Fruit fly (Drosophila melanogaster) whole organism, embryonic: ENCODE results near the gene witty.

ENCODE experiments used
- CG10209 ChIP-seq: fragments of 200-800 bp; sonication (Bioruptor generic); optimal IDR thresholded peaks from 3 replicates; lab custom pipeline; 2017; ENCODE audit warnings: missing biosample characterization, mild to moderate bottlenecking, missing genetic modification characterization, missing genetic modification reagents
- CG1233 ChIP-seq: fragments of 200-800 bp; sonication (Bioruptor generic); optimal IDR thresholded peaks from 4 replicates; lab custom pipeline; 2018; ENCODE audit warnings: missing biosample characterization, mild to moderate bottlenecking, missing genetic modification characterization
- CG12942 ChIP-seq: fragments of 200-800 bp; sonication (Bioruptor generic); optimal IDR thresholded peaks from 3 replicates; lab custom pipeline; 2016; ENCODE audit warnings: missing biosample characterization, missing genetic modification characterization
- CG13296 ChIP-seq: fragments of 200-800 bp; sonication (Bioruptor generic); optimal IDR thresholded peaks from 3 replicates; lab custom pipeline; 2018; ENCODE audit warnings: missing biosample characterization, mild to moderate bottlenecking, missing genetic modification characterization
- CG13624 ChIP-seq: fragments of 200-800 bp; sonication (Bioruptor generic); optimal IDR thresholded peaks from 2 replicates; lab custom pipeline; 2016; ENCODE audit warnings: missing biosample characterization, missing genetic modification characterization
- CG13894 ChIP-seq: fragments of 200-800 bp; sonication (Bioruptor generic); optimal IDR thresholded peaks from 3 replicates; lab custom pipeline; 2018; ENCODE audit warnings: missing biosample characterization, mild to moderate bottlenecking, missing genetic modification characterization, moderate library complexity
- CG14050 ChIP-seq: fragments of 200-800 bp; sonication (Bioruptor generic); IDR thresholded peaks from 3 replicates; pipeline ENCODE4 v1.3.6; 2022; ENCODE audit warnings: missing biosample characterization, missing genetic modification characterization
- CG14860 ChIP-seq: fragments of 200-800 bp; sonication (Bioruptor generic); IDR thresholded peaks from 3 replicates; pipeline ENCODE4 v1.3.6; 2022; ENCODE audit warnings: missing biosample characterization, missing genetic modification characterization; ENCODE audit not compliant: partially characterized antibody
- CG1602 ChIP-seq: fragments of 200-800 bp; sonication (Bioruptor generic); optimal IDR thresholded peaks from 3 replicates; lab custom pipeline; 2016; ENCODE audit warnings: missing biosample characterization, missing genetic modification characterization
- CG17328 ChIP-seq: fragments of 200-800 bp; sonication (Bioruptor generic); IDR thresholded peaks from 2 replicates; pipeline ENCODE4 v1.3.6; 2022; ENCODE audit warnings: missing biosample characterization, missing genetic modification characterization
- CG17912 ChIP-seq: fragments of 200-800 bp; sonication (Bioruptor generic); optimal IDR thresholded peaks from 2 replicates; lab custom pipeline; 2018; ENCODE audit warnings: missing biosample characterization, mild to moderate bottlenecking, missing genetic modification characterization
- CG1792 ChIP-seq: fragments of 200-800 bp; sonication (Bioruptor generic); optimal IDR thresholded peaks from 2 replicates; lab custom pipeline; 2016; ENCODE audit warnings: missing biosample characterization, missing genetic modification characterization
- CG3163 ChIP-seq: fragments of 200-800 bp; sonication (Bioruptor generic); optimal IDR thresholded peaks from 3 replicates; lab custom pipeline; 2016; ENCODE audit warnings: missing biosample characterization, missing genetic modification characterization
- CG3995 ChIP-seq: fragments of 200-800 bp; sonication (Bioruptor generic); optimal IDR thresholded peaks from 3 replicates; lab custom pipeline; 2016; ENCODE audit warnings: missing biosample characterization, missing genetic modification characterization
- CG42726 ChIP-seq: fragments of 200-800 bp; sonication (Bioruptor generic); IDR thresholded peaks from 2 replicates; pipeline ENCODE4 v1.3.6; 2022; ENCODE audit warnings: missing biosample characterization, missing genetic modification characterization; ENCODE audit not compliant: partially characterized antibody
- CG4282 ChIP-seq: fragments of 200-800 bp; sonication (Bioruptor generic); optimal IDR thresholded peaks from 2 replicates; lab custom pipeline; 2016; ENCODE audit warnings: missing biosample characterization, missing genetic modification characterization
- CG4328 ChIP-seq: fragments of 200-800 bp; sonication (Bioruptor generic); optimal IDR thresholded peaks from 3 replicates; lab custom pipeline; 2017; ENCODE audit warnings: missing biosample characterization, missing genetic modification reagents, missing genetic modification characterization
- CG5245 ChIP-seq: fragments of 200-800 bp; sonication (Bioruptor generic); optimal IDR thresholded peaks from 3 replicates; lab custom pipeline; 2016; ENCODE audit warnings: missing biosample characterization, missing genetic modification characterization
- CG6175 ChIP-seq: fragments of 200-800 bp; sonication (Bioruptor generic); IDR thresholded peaks from 3 replicates; pipeline ENCODE4 v1.3.6; 2022; ENCODE audit warnings: missing biosample characterization, missing genetic modification characterization
- CG7786 ChIP-seq: fragments of 200-800 bp; sonication (Bioruptor generic); optimal IDR thresholded peaks from 2 replicates; lab custom pipeline; 2016; ENCODE audit warnings: missing biosample characterization, missing genetic modification characterization
- CG7963 ChIP-seq: fragments of 200-800 bp; sonication (Bioruptor generic); IDR thresholded peaks from 3 replicates; pipeline ENCODE4 v1.3.6; 2022; ENCODE audit warnings: missing biosample characterization, missing genetic modification characterization; ENCODE audit not compliant: partially characterized antibody
- CG9437 ChIP-seq: fragments of 200-800 bp; sonication (Bioruptor generic); optimal IDR thresholded peaks from 2 replicates; lab custom pipeline; 2018; ENCODE audit warnings: missing biosample characterization, mild to moderate bottlenecking, missing genetic modification characterization
- CrebB ChIP-seq: fragments of 200-800 bp; sonication (Bioruptor generic); optimal IDR thresholded peaks from 3 replicates; lab custom pipeline; 2018; ENCODE audit warnings: missing biosample characterization, mild to moderate bottlenecking, missing genetic modification characterization
- ERR ChIP-seq: fragments of 200-800 bp; sonication (Bioruptor generic); optimal IDR thresholded peaks from 2 replicates; lab custom pipeline; 2016; ENCODE audit warnings: missing biosample characterization, missing genetic modification characterization
- Ets65A ChIP-seq: fragments of 200-800 bp; sonication (Bioruptor generic); peaks from one replicate; lab custom pipeline; 2016; ENCODE audit warnings: missing biosample characterization, missing genetic modification characterization
- GATAe ChIP-seq: fragments of 200-800 bp; sonication (Bioruptor generic); conservative IDR thresholded peaks from 2 replicates; pipeline ENCODE4 v1.3.6; 2022; ENCODE audit warnings: missing biosample characterization, missing genetic modification characterization
- Hmx ChIP-seq: fragments of 200-800 bp; sonication (Bioruptor generic); optimal IDR thresholded peaks from 2 replicates; lab custom pipeline; 2016; ENCODE audit warnings: missing biosample characterization, missing genetic modification characterization
- Hr51 ChIP-seq, 2 experiments: fragments of 200-800 bp; sonication (Bioruptor generic); optimal IDR thresholded peaks; 2 replicates in 1 of 2; 3 replicates in 1 of 2; lab custom pipeline; 2016 to 2018; ENCODE audit warnings: missing biosample characterization in 2 of 2, missing genetic modification characterization in 2 of 2, mild to moderate bottlenecking in 1 of 2, moderate library complexity in 1 of 2
- MTF-1 ChIP-seq: fragments of 200-800 bp; sonication (Bioruptor generic); optimal IDR thresholded peaks from 2 replicates; lab custom pipeline; 2018; ENCODE audit warnings: missing biosample characterization, mild to moderate bottlenecking, missing genetic modification characterization, borderline replicate concordance
- NK7.1 ChIP-seq: fragments of 200-800 bp; sonication (Bioruptor generic); optimal IDR thresholded peaks from 3 replicates; lab custom pipeline; 2016; ENCODE audit warnings: missing biosample characterization, missing genetic modification characterization
- Nf-YC ChIP-seq: fragments of 200-800 bp; optimal IDR thresholded peaks from 3 replicates; lab custom pipeline; 2019; ENCODE audit warnings: missing biosample characterization, mild to moderate bottlenecking, missing genetic modification characterization, moderate library complexity
- Oli ChIP-seq: fragments of 200-800 bp; sonication (Bioruptor generic); optimal IDR thresholded peaks from 2 replicates; lab custom pipeline; 2018; ENCODE audit warnings: missing biosample characterization, mild to moderate bottlenecking, missing genetic modification characterization, moderate library complexity
- Pdp1 ChIP-seq, 2 experiments: fragments of 200-800 bp; sonication (Bioruptor generic); optimal IDR thresholded peaks; 3 replicates each; lab custom pipeline; 2016; ENCODE audit warnings: missing biosample characterization in 2 of 2, missing genetic modification characterization in 2 of 2, mild to moderate bottlenecking in 1 of 2, moderate library complexity in 1 of 2
- Sox102F ChIP-seq: fragments of 200-800 bp; sonication (Bioruptor generic); optimal IDR thresholded peaks from 2 replicates; lab custom pipeline; 2018; ENCODE audit warnings: missing biosample characterization, mild to moderate bottlenecking, missing genetic modification characterization, moderate library complexity
- Spps ChIP-seq: fragments of 200-800 bp; sonication (Bioruptor generic); optimal IDR thresholded peaks from 2 replicates; lab custom pipeline; 2018; ENCODE audit warnings: missing biosample characterization, mild to moderate bottlenecking, missing genetic modification characterization
- ab ChIP-seq: fragments of 200-800 bp; sonication (Bioruptor generic); optimal IDR thresholded peaks from 2 replicates; lab custom pipeline; 2016; ENCODE audit warnings: missing biosample characterization, missing genetic modification characterization
- bsh ChIP-seq, 2 experiments: fragments of 200-800 bp; sonication (Bioruptor generic); optimal IDR thresholded peaks; 2 replicates each; lab custom pipeline; 2017 to 2018; ENCODE audit warnings: mild to moderate bottlenecking in 2 of 2, missing biosample characterization in 2 of 2, missing genetic modification characterization in 2 of 2, moderate library complexity in 1 of 2
- crc ChIP-seq: fragments of 200-800 bp; sonication (Bioruptor generic); optimal IDR thresholded peaks from 2 replicates; lab custom pipeline; 2016; ENCODE audit warnings: missing biosample characterization, missing genetic modification characterization
- fd102C ChIP-seq: fragments of 200-800 bp; sonication (Bioruptor generic); optimal IDR thresholded peaks from 2 replicates; lab custom pipeline; 2018; ENCODE audit warnings: missing biosample characterization, mild to moderate bottlenecking, missing genetic modification characterization, moderate library complexity
- hkb ChIP-seq, 2 experiments: fragments of 200-800 bp in 1 of 2; fragments of >200 bp in 1 of 2; sonication (Bioruptor generic) in 1 of 2; IDR thresholded peaks in 1 of 2; optimal IDR thresholded peaks in 1 of 2; 2 replicates each; pipeline versions ENCODE4 v1.3.6 to Lab custom; 2017 to 2022; ENCODE audit warnings: missing biosample characterization in 1 of 2, missing genetic modification characterization in 1 of 2
- klu ChIP-seq: fragments of 200-800 bp; sonication (Bioruptor generic); IDR thresholded peaks from 2 replicates; pipeline ENCODE4 v1.3.6; 2022; ENCODE audit warnings: missing biosample characterization, missing genetic modification characterization
- lola ChIP-seq, 3 experiments: fragments of >200 bp in 2 of 3; fragments of 200-800 bp in 1 of 3; sonication (Bioruptor generic) in 1 of 3; optimal IDR thresholded peaks; 2 replicates each; lab custom pipeline; 2017 to 2019; ENCODE audit warnings: missing biosample characterization in 3 of 3, missing genetic modification characterization in 3 of 3, mild to moderate bottlenecking in 1 of 3, moderate library complexity in 1 of 3
- mam ChIP-seq: fragments of 200-800 bp; sonication (Bioruptor generic); optimal IDR thresholded peaks from 3 replicates; lab custom pipeline; 2016; ENCODE audit warnings: missing biosample characterization, missing genetic modification characterization
- pb ChIP-seq: fragments of 200-800 bp; sonication (Bioruptor generic); optimal IDR thresholded peaks from 3 replicates; lab custom pipeline; 2016; ENCODE audit warnings: missing biosample characterization, missing genetic modification characterization
- sens ChIP-seq: fragments of 200-800 bp; sonication (Bioruptor generic); peaks from one replicate; lab custom pipeline; 2016; ENCODE audit warnings: missing biosample characterization, missing genetic modification characterization
- tup ChIP-seq: fragments of 200-800 bp; sonication (Bioruptor generic); optimal IDR thresholded peaks from 2 replicates; lab custom pipeline; 2016; ENCODE audit warnings: missing biosample characterization, mild to moderate bottlenecking, missing genetic modification characterization, moderate library complexity
- z ChIP-seq: fragments of 200-800 bp; sonication (Bioruptor generic); IDR thresholded peaks from 3 replicates; pipeline ENCODE4 v1.3.6; 2022; ENCODE audit warnings: missing biosample characterization, missing genetic modification characterization
- zf30C ChIP-seq: fragments of 200-800 bp; sonication (Bioruptor generic); optimal IDR thresholded peaks from 3 replicates; lab custom pipeline; 2018; ENCODE audit warnings: missing biosample characterization, mild to moderate bottlenecking, missing genetic modification characterization

witty gene

dm6 chr2L:8292159-8292887 lies 45.8 kb upstream of the witty start (continued):
- TF ChIP-seq Spps (tag; lab: Kevin White, UChicago) (peak; percentile 94), pb (GFP tag; lab: Kevin White, UChicago) (peak; percentile 82), mam (GFP tag; lab: Kevin White, UChicago) (peak; percentile 94), CG3995 (GFP tag; lab: Kevin White, UChicago) (peak; percentile 73), CG1233 (GFP tag; lab: Kevin White, UChicago) (peak; percentile 94), CG3163 (GFP tag; lab: Kevin White, UChicago) (peak; percentile 78), zf30C (peak; percentile 35), Oli (tag; lab: Kevin White, UChicago) (peak; percentile 97), klu (GFP tag; lab: Robert Waterston, UW) (peak; percentile 94), CG13894 (peak; percentile 94), CG7963 (GFP tag; lab: Robert Waterston, UW) (no peak), sens (GFP tag; lab: Kevin White, UChicago) (peak; percentile 99), Pdp1 (GFP tag; optimal IDR thresholded peaks at IDR 0.05; lab: Kevin White, UChicago) (peak; percentile 92 to 95), MTF-1 (GFP tag; lab: Kevin White, UChicago) (peak; percentile 86), hkb (optimal IDR thresholded peaks at IDR 0.05; lab: Kevin White, UChicago) (no peak), hkb (GFP tag; IDR thresholded peaks at IDR 0.05; lab: Robert Waterston, UW) (peak; percentile 98), Hmx (GFP tag; lab: Kevin White, UChicago) (peak; percentile 89), CG10209 (peak; percentile 94), lola (GFP tag; optimal IDR thresholded peaks at IDR 0.05; lab: Kevin White, UChicago) (peak in 1 of 3 experiments; percentile 92), z (GFP tag; lab: Robert Waterston, UW) (peak; percentile 76; the same call in 2 of the 3 replicates), fd102C (GFP tag; lab: Kevin White, UChicago) (no peak), CG14860 (no peak), CG1602 (GFP tag; lab: Kevin White, UChicago) (peak; percentile 91), CG12942 (GFP tag; lab: Kevin White, UChicago) (peak; percentile 87), CG4328 (GFP tag; lab: Kevin White, UChicago) (peak; percentile 93), CrebB (tag; lab: Kevin White, UChicago) (peak; percentile 95), Sox102F (GFP tag; lab: Kevin White, UChicago) (peak; percentile 98), CG42726 (GFP tag; lab: Robert Waterston, UW) (no peak), CG13296 (GFP tag; lab: Kevin White, UChicago) (peak; percentile 97), Hr51 (GFP tag; optimal IDR thresholded peaks at IDR 0.05; lab: Kevin White, UChicago) (peak; percentile 89 to 95), tup (GFP tag; lab: Kevin White, UChicago) (peak; percentile 88), CG14050 (GFP tag; lab: Robert Waterston, UW) (peak; percentile 94), bsh (GFP tag; optimal IDR thresholded peaks at IDR 0.05; lab: Kevin White, UChicago) (peak in 1 of 2 experiments; percentile 97), CG1792 (peak; percentile 80), Ets65A (GFP tag; lab: Kevin White, UChicago) (peak; percentile 93), CG7786 (GFP tag; lab: Kevin White, UChicago) (peak; percentile 90), crc (GFP tag; lab: Kevin White, UChicago) (peak; percentile 92), CG5245 (GFP tag; lab: Kevin White, UChicago) (peak; percentile 95), CG13624 (peak; percentile 94), CG17328 (peak; percentile 98), GATAe (GFP tag; lab: Robert Waterston, UW) (peak; percentile 87), CG17912 (peak; percentile 95), CG4282 (peak; percentile 46), Nf-YC (tag; lab: Kevin White, UChicago) (peak; percentile 87), NK7.1 (GFP tag; lab: Kevin White, UChicago) (peak; percentile 87), CG9437 (GFP tag; lab: Kevin White, UChicago) (peak; percentile 89), ab (peak; percentile 68), CG6175 (peak; percentile 92), ERR (GFP tag; lab: Kevin White, UChicago) (peak; percentile 79)
